Fruit fly (Drosophila melanogaster): Measurements from ENCODE around the gene CG11309.

dm6 chr3L:21334999-21335631 is 30.7 kb upstream of the CG11309 start, which contains the start of gene Tsr1:
- TF ChIP-seq usp (GFP tag; optimal IDR thresholded peaks at IDR 0.05) (no peak), EcR (GFP tag; optimal IDR thresholded peaks at IDR 0.05) (no peak), Dll (optimal IDR thresholded peaks at IDR 0.05) (no peak), pan (optimal IDR thresholded peaks at IDR 0.05) (no peak)

Data from whole organism.